Fruit fly (Drosophila melanogaster) S2 (cell line): Measurements from ENCODE around the gene Pex10.

ENCODE experiments used
- CG8478 ChIP-seq: fragments of >200 bp; optimal IDR thresholded peaks from 2 replicates; lab custom pipeline; 2018
- CTCF ChIP-seq, 2 experiments: fragments of >200 bp; optimal IDR thresholded peaks; 2 replicates each; lab custom pipeline; 2018

DNA sequence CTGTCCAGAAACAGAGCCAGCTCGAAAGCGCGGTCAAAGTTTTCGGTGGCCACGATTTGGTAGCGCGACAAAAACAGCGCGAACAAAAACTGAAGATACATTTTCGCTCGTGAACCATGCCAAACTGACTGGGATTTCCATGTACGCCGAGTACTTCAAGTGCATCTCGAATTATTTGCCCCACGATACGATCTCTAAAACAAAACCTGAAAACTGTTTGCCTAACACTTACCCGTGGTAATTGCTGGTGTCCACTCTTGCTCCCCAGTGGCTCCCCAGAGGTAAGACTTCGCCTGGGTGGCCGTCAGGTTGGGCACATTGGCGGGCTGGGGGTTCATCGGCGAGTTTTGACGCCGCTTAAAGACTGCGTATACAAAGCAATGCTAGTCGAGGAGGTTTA lies 26.9 kb upstream of the Pex10 start, which contains the start of gene Ir62a:
- TF ChIP-seq CG8478 (lab: Kevin White, UChicago) (no peak), CTCF (optimal IDR thresholded peaks at IDR 0.05; lab: Kevin White, UChicago) (no peak)
